Worm (Caenorhabditis elegans): ENCODE results near the gene sek-1.

The sek-1 gene

ce11 chrX:7839989-7840388, 23.5 kb downstream of the sek-1 start:
- TF ChIP-seq sptf-1 (tag; optimal IDR thresholded peaks at IDR 0.05) = no peak
- TF ChIP-seq bed-3 (GFP tag; optimal IDR thresholded peaks at IDR 0.05) = no peak
- TF ChIP-seq nhr-2 (tag; optimal IDR thresholded peaks at IDR 0.05) = no peak
- no peak for TF ChIP-seq ceh-83 (GFP tag; optimal IDR thresholded peaks at IDR 0.05)
- TF ChIP-seq flh-1 (GFP tag; optimal IDR thresholded peaks at IDR 0.05) = no peak
- no peak for TF ChIP-seq elt-1 (tag; optimal IDR thresholded peaks at IDR 0.05; ENCODE audit: borderline replicate concordance, insufficient read depth)
- TF ChIP-seq nhr-12 (tag; optimal IDR thresholded peaks at IDR 0.05) = no peak
- no peak for TF ChIP-seq lin-13 (tag; optimal IDR thresholded peaks at IDR 0.05)
- TF ChIP-seq nhr-28 (tag; optimal IDR thresholded peaks at IDR 0.05) = no peak

DNA sequence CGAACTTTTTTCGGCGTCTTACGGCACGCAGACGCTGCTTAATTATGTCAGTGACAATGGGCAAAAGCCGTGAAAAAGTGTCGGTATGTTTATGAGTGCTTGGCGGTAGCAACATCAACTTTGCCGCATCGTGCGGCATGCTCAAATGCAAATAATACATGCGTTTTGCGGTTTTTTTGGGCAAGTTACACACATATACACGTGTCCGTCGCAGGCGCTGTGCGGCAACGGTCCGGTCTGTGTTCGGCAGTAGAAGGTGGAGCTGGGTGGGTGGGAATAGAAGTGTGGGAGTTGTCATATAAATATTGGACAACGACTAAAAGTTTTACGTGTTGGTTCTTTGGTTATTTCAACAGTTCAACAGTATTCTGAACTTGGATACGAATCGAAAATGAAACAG, 25.7 kb downstream of the sek-1 start, which contains the start of gene idpp-11:
idpp-11 (plus strand) TSS at position 301 of the 400 bp plus-strand sequence.
- TF ChIP-seq unc-39 (tag; optimal IDR thresholded peaks at IDR 0.05) (no peak), ztf-11 (tag; optimal IDR thresholded peaks at IDR 0.05) (no peak), mab-5 (tag; optimal IDR thresholded peaks at IDR 0.05) (no peak), ceh-83 (GFP tag; optimal IDR thresholded peaks at IDR 0.05) (no peak)

- TF ChIP-seq nhr-28 (tag; optimal IDR thresholded peaks at IDR 0.05) (no peak), ces-1 (GFP tag; optimal IDR thresholded peaks at IDR 0.05) (no peak), unc-120 (tag; optimal IDR thresholded peaks at IDR 0.05; ENCODE audit: poor library complexity, severe bottlenecking) (no peak), unc-39 (tag; optimal IDR thresholded peaks at IDR 0.05) (no peak), cnd-1 (tag; optimal IDR thresholded peaks at IDR 0.05) (no peak), nhr-12 (tag; optimal IDR thresholded peaks at IDR 0.05) (no peak), sem-2 (GFP tag; optimal IDR thresholded peaks at IDR 0.05) (no peak), ceh-43 (GFP tag; optimal IDR thresholded peaks at IDR 0.05) (no peak), bed-3 (GFP tag; optimal IDR thresholded peaks at IDR 0.05) (no peak), ztf-11 (tag; optimal IDR thresholded peaks at IDR 0.05) (no peak), unc-62 (GFP tag; optimal IDR thresholded peaks at IDR 0.05) (no peak), nhr-2 (tag; optimal IDR thresholded peaks at IDR 0.05) (no peak), pha-4 (tag; optimal IDR thresholded peaks at IDR 0.05) (no peak)
These were observed 30.9 kb downstream of the sek-1 start, which contains the start of gene C54D2.6 for ce11 chrX:7847413-7847812. Gene C54D2.6, minus strand, starts transcription at chrX:7847513.

- no peak for TF ChIP-seq elt-1 (tag; optimal IDR thresholded peaks at IDR 0.05; ENCODE audit: borderline replicate concordance, insufficient read depth)
- peak; percentile 7 for TF ChIP-seq unc-120 (tag; optimal IDR thresholded peaks at IDR 0.05; ENCODE audit: poor library complexity, severe bottlenecking)
- TF ChIP-seq hlh-1 (tag; optimal IDR thresholded peaks at IDR 0.05) = peak; percentile 82
These were observed 50.0 kb downstream of the sek-1 start for ce11 chrX:7866493-7866892.

- TF ChIP-seq sptf-1 (tag; optimal IDR thresholded peaks at IDR 0.05) (no peak), hlh-1 (tag; optimal IDR thresholded peaks at IDR 0.05) (no peak), elt-3 (tag; optimal IDR thresholded peaks at IDR 0.05) (no peak), ces-1 (GFP tag; optimal IDR thresholded peaks at IDR 0.05) (no peak), elt-1 (tag; optimal IDR thresholded peaks at IDR 0.05; ENCODE audit: borderline replicate concordance, insufficient read depth) (no peak), bed-3 (GFP tag; optimal IDR thresholded peaks at IDR 0.05) (no peak), blmp-1 (tag; optimal IDR thresholded peaks at IDR 0.05) (no peak), ceh-39 (tag; optimal IDR thresholded peaks at IDR 0.05) (no peak), cnd-1 (tag; optimal IDR thresholded peaks at IDR 0.05) (no peak), unc-120 (tag; optimal IDR thresholded peaks at IDR 0.05; ENCODE audit: poor library complexity, severe bottlenecking) (no peak), pha-4 (tag; optimal IDR thresholded peaks at IDR 0.05) (no peak), flh-1 (GFP tag; optimal IDR thresholded peaks at IDR 0.05) (no peak), nhr-237 (tag; optimal IDR thresholded peaks at IDR 0.05) (no peak), unc-62 (GFP tag; optimal IDR thresholded peaks at IDR 0.05) (no peak), mls-2 (tag; optimal IDR thresholded peaks at IDR 0.05) (no peak), ztf-11 (tag; optimal IDR thresholded peaks at IDR 0.05) (no peak), sem-2 (GFP tag; optimal IDR thresholded peaks at IDR 0.05) (no peak)
These were observed 50.8 kb downstream of the sek-1 start for ce11 chrX:7867307-7867706.

Data from whole organism, mixed stage, embryonic.